Worm (Caenorhabditis elegans): ENCODE measurements around the gene atg-16.1.

atg-16.1 gene

DNA sequence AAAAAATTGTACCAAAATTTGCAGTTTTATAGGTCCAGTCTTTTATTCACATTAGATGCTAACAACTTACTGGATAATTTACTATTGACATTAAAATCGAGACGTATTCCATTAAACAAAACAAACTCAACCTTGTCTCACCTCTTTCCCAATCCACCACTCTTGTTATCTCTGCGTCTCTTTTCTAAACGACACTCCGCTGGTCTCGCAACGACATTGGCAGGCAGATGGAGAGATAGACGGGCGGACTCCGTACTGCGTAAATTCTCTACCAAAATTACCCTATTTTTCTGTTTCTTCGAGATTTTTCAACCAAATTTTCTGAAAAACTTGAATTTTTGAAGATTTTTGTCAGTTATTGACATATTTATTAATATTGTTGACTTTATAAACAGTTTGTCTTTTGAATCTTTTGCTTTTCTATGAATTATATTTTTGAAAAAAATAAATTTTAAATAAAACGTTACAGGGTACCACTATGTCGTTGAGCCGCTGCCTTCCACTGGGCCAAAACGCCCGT, 7.1 kb upstream of the atg-16.1 start, which contains the start of gene asb-2 (continued):
- TF ChIP-seq snpc-4 (GFP tag; optimal IDR thresholded peaks at IDR 0.05) (no peak), snpc-4 (tag; optimal IDR thresholded peaks at IDR 0.05) (peak in 2 of 4 experiments; percentile 36 to 74), cebp-1 (GFP tag; IDR thresholded peaks at IDR 0.05) (0 out of 2 replicates have a peak, but pooled peaks have one; percentile 12), cebp-1 (tag; optimal IDR thresholded peaks at IDR 0.05) (peak; percentile 84), tbp1 (GFP tag; optimal IDR thresholded peaks at IDR 0.05) (peak; percentile 46), ceh-27 (GFP tag; optimal IDR thresholded peaks at IDR 0.05) (peak; percentile 52), F33H1.4 (GFP tag; IDR thresholded peaks at IDR 0.05) (peak; percentile 87), attf-5 (GFP tag; optimal IDR thresholded peaks at IDR 0.05) (peak; percentile 91), madf-10 (tag; optimal IDR thresholded peaks at IDR 0.05) (peak; percentile 32), let-607 (tag; optimal IDR thresholded peaks at IDR 0.05) (peak in 1 of 2 experiments; percentile 46), ztf-18 (tag; optimal IDR thresholded peaks at IDR 0.05) (peak; percentile 19), lin-35 (GFP tag; optimal IDR thresholded peaks at IDR 0.05) (peak in 1 of 3 experiments; percentile 66)

DNA sequence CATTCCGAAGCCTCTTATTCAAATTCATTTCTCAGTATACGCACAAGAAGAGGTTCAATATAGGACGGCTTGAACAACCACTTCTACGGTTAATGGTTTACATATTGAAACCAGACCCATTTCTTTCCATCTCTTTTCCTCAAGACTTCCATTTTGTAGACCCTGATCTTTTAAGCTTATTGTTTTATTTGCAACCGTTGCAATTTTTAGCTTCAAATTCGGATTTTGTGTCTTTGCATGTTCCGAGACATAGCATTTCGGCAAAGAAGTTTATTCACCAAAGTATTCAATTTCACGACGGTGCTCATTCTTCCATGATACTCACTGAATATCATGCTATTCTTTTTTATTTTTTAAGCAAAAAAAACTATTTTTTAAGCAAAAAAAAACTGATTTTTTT, 4.0 kb upstream of the atg-16.1 start, which contains the start of gene nmur-3:
Gene nmur-3 (plus strand): TSS at position 301 of the 400 bp plus-strand sequence.
- TF ChIP-seq K12H6.12 (tag; optimal IDR thresholded peaks at IDR 0.05), result no peak
- TF ChIP-seq Y67H2A.10 (GFP tag; conservative IDR thresholded peaks at IDR 0.05), result no peak
- no peak for TF ChIP-seq snpc-4 (GFP tag; optimal IDR thresholded peaks at IDR 0.05)
- TF ChIP-seq snpc-4 (tag; optimal IDR thresholded peaks at IDR 0.05), result no peak
- TF ChIP-seq rec-8 (tag; optimal IDR thresholded peaks at IDR 0.05), result no peak
- no peak for TF ChIP-seq Y53G8AR.9 (GFP tag; conservative IDR thresholded peaks at IDR 0.05)
- no peak for TF ChIP-seq lsl-1 (GFP tag; optimal IDR thresholded peaks at IDR 0.05)
- no peak for TF ChIP-seq T07F8.4 (tag; optimal IDR thresholded peaks at IDR 0.05)
- TF ChIP-seq ceh-40 (GFP tag; IDR thresholded peaks at IDR 0.05), result no peak
- TF ChIP-seq tlf-1 (GFP tag; optimal IDR thresholded peaks at IDR 0.05), result no peak
- TF ChIP-seq B0336.3 (GFP tag; IDR thresholded peaks at IDR 0.05), result no peak

DNA sequence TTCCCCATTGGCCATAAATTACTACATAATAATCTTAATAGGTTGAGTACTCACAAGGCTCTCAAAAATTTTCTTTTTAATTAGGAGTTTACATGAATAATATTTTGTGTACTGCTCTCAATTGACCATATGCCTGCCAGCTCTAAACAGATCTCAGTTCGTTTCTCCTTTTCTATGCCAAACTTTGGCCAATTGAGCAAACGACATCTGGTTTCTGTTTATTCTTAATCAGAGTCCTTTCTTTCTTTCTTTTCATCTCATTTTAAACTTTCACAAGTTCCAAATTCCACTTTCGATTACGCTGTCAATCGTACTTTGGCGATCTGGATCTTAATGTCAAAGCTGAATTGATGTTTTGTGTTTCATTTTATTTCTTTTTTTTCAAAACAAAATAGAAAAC, 2.1 kb upstream of the atg-16.1 start:
- TF ChIP-seq lsl-1 (GFP tag; optimal IDR thresholded peaks at IDR 0.05) (no peak), F39B2.1 (GFP tag; IDR thresholded peaks at IDR 0.05) (no peak), him-1 (tag; optimal IDR thresholded peaks at IDR 0.05) (no peak), Y79H2A.3 (GFP tag; conservative IDR thresholded peaks at IDR 0.05) (no peak), atf-7 (tag; optimal IDR thresholded peaks at IDR 0.05) (no peak), pbrm-1 (GFP tag; IDR thresholded peaks at IDR 0.05) (no peak)

DNA sequence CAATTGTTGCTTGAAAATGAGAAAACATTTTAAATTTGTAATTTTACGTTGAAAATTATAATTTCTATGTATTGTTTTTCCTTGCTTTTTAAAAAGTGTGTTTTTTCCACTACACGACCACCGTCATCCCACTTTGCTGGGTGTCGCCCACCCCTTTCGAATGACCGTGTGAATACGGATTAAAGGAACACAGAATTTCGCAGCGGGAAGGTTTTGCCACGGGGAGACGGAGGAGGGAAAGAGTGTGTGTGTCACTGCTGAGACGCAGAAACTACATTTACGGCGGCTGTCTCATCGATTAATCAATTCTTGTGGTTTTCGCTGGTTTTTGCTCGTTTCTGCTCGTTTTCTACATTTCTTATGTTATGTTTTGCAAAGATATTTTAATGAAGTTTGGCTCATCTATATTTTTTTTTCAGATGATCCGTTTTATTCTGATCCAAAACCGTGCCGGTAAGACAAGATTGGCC, 4.4 kb downstream of the atg-16.1 start, which contains the start of gene aps-2:
Gene aps-2 (plus strand): TSS at position 420 of the 470 bp plus-strand sequence.
- TF ChIP-seq attf-5 (GFP tag; optimal IDR thresholded peaks at IDR 0.05) (peak; percentile 52), atf-7 (tag; optimal IDR thresholded peaks at IDR 0.05) (no peak), ekl-4 (GFP tag; IDR thresholded peaks at IDR 0.05) (no peak), egl-18 (GFP tag; IDR thresholded peaks at IDR 0.05) (no peak), ztf-28 (GFP tag; IDR thresholded peaks at IDR 0.05) (no peak), Y67H2A.10 (GFP tag; conservative IDR thresholded peaks at IDR 0.05) (no peak), Y95B8A.8 (GFP tag; IDR thresholded peaks at IDR 0.05) (no peak), xnd-1 (tag; optimal IDR thresholded peaks at IDR 0.05) (no peak), rcor-1 (GFP tag; IDR thresholded peaks at IDR 0.05) (no peak), F37B4.10 (GFP tag; IDR thresholded peaks at IDR 0.05) (no peak), cebp-2 (GFP tag; IDR thresholded peaks at IDR 0.05) (no peak), bed-2 (GFP tag; IDR thresholded peaks at IDR 0.05) (no peak), nhr-120 (GFP tag; IDR thresholded peaks at IDR 0.05) (no peak), aptf-3 (GFP tag; IDR thresholded peaks at IDR 0.05) (no peak), ztf-18 (tag; optimal IDR thresholded peaks at IDR 0.05) (no peak), nhr-80 (tag; optimal IDR thresholded peaks at IDR 0.05) (peak; percentile 47), C06A6.2 (GFP tag; conservative IDR thresholded peaks at IDR 0.05) (no peak), T26A5.8 (tag; optimal IDR thresholded peaks at IDR 0.05) (no peak), B0035.1 (tag; optimal IDR thresholded peaks at IDR 0.05) (no peak), mxl-1 (tag; optimal IDR thresholded peaks at IDR 0.05) (no peak), hsf-1 (GFP tag; IDR thresholded peaks at IDR 0.05) (no peak), lag-1 (GFP tag; IDR thresholded peaks at IDR 0.05) (no peak)

All from whole organism, young adult.